Fruit fly (Drosophila melanogaster) whole organism, pupa: ENCODE measurements around the gene CG10628.

Experiments used
- CG10348 ChIP-seq: fragments of 200-800 bp; sonication (Bioruptor generic); IDR thresholded peaks from 2 replicates; pipeline ENCODE4 v1.3.6; 2022; ENCODE audit warnings: missing biosample characterization, missing genetic modification characterization
- CG12605 ChIP-seq: fragments of 200-800 bp; sonication (Bioruptor generic); IDR thresholded peaks from 2 replicates; pipeline ENCODE4 v1.3.6; 2022; ENCODE audit warnings: missing biosample characterization, missing genetic modification characterization
- CG13204 ChIP-seq: fragments of 200-800 bp; sonication (Bioruptor generic); optimal IDR thresholded peaks from 2 replicates; lab custom pipeline; 2018; ENCODE audit warnings: missing biosample characterization, mild to moderate bottlenecking, missing genetic modification characterization, moderate library complexity
- CG14655 ChIP-seq: fragments of 200-800 bp; sonication (Bioruptor generic); optimal IDR thresholded peaks from 3 replicates; lab custom pipeline; 2017; ENCODE audit warnings: mild to moderate bottlenecking, missing biosample characterization, missing genetic modification reagents, missing genetic modification characterization
- CG15710 ChIP-seq: fragments of 200-800 bp; sonication (Bioruptor generic); optimal IDR thresholded peaks from 2 replicates; lab custom pipeline; 2018; ENCODE audit warnings: missing biosample characterization, mild to moderate bottlenecking, missing genetic modification characterization, moderate library complexity
- CG17806 ChIP-seq: fragments of 200-800 bp; sonication (Bioruptor generic); optimal IDR thresholded peaks from 2 replicates; lab custom pipeline; 2018; ENCODE audit warnings: missing biosample characterization, mild to moderate bottlenecking, missing genetic modification characterization, moderate library complexity
- CG32121 ChIP-seq: fragments of 200-800 bp; sonication (Bioruptor generic); IDR thresholded peaks from 2 replicates; pipeline ENCODE4 v1.3.6; 2022; ENCODE audit warnings: missing biosample characterization, missing genetic modification characterization
- CG34367 ChIP-seq: fragments of 200-800 bp; sonication (Bioruptor generic); optimal IDR thresholded peaks from 2 replicates; lab custom pipeline; 2018; ENCODE audit warnings: missing biosample characterization, mild to moderate bottlenecking, missing genetic modification characterization
- CG4496 ChIP-seq: fragments of 200-800 bp; sonication (Bioruptor generic); IDR thresholded peaks from 3 replicates; pipeline ENCODE4 v1.3.6; 2022; ENCODE audit warnings: missing biosample characterization, missing genetic modification characterization
- CG8159 ChIP-seq: fragments of 200-800 bp; sonication (Bioruptor generic); optimal IDR thresholded peaks from 3 replicates; lab custom pipeline; 2018; ENCODE audit warnings: missing biosample characterization, mild to moderate bottlenecking, missing genetic modification characterization, moderate library complexity
- CG8301 ChIP-seq: fragments of 200-800 bp; sonication (Bioruptor generic); optimal IDR thresholded peaks from 2 replicates; lab custom pipeline; 2018; ENCODE audit warnings: missing biosample characterization, mild to moderate bottlenecking, missing genetic modification characterization
- CG9948 ChIP-seq: fragments of 200-800 bp; sonication (Bioruptor generic); optimal IDR thresholded peaks from 2 replicates; lab custom pipeline; 2018; ENCODE audit warnings: missing biosample characterization, mild to moderate bottlenecking, missing genetic modification characterization, moderate library complexity
- D1 ChIP-seq: fragments of 200-800 bp; sonication (Bioruptor generic); optimal IDR thresholded peaks from 2 replicates; lab custom pipeline; 2018; ENCODE audit warnings: missing biosample characterization, mild to moderate bottlenecking, missing genetic modification characterization, moderate library complexity
- EcR ChIP-seq: fragments of 200-800 bp; sonication (Bioruptor generic); optimal IDR thresholded peaks from 3 replicates; lab custom pipeline; 2019; ENCODE audit warnings: missing biosample characterization, missing genetic modification characterization, mild to moderate bottlenecking, moderate library complexity, missing genetic modification reagents
- Ets98B ChIP-seq: fragments of 200-800 bp; sonication (Bioruptor generic); IDR thresholded peaks from 2 replicates; pipeline ENCODE4 v1.3.6; 2022; ENCODE audit warnings: missing biosample characterization, missing genetic modification characterization
- Pif1A ChIP-seq: fragments of 200-800 bp; sonication (Bioruptor generic); optimal IDR thresholded peaks from 3 replicates; lab custom pipeline; 2016; ENCODE audit warnings: missing biosample characterization, missing genetic modification characterization
- Pif1B ChIP-seq: fragments of 200-800 bp; sonication (Bioruptor generic); optimal IDR thresholded peaks from 3 replicates; lab custom pipeline; 2016; ENCODE audit warnings: missing biosample characterization, missing genetic modification characterization
- Snoo ChIP-seq: fragments of 200-800 bp; sonication (Bioruptor generic); optimal IDR thresholded peaks from 3 replicates; lab custom pipeline; 2017; ENCODE audit warnings: missing biosample characterization, mild to moderate bottlenecking, missing genetic modification characterization, inconsistent platforms
- fd96Ca ChIP-seq: fragments of 200-800 bp; sonication (Bioruptor generic); IDR thresholded peaks from 3 replicates; pipeline ENCODE4 v1.3.6; 2022; ENCODE audit warnings: missing biosample characterization, missing genetic modification characterization
- gl ChIP-seq: fragments of 200-800 bp; sonication (Bioruptor generic); optimal IDR thresholded peaks from 2 replicates; lab custom pipeline; 2018; ENCODE audit warnings: missing biosample characterization, mild to moderate bottlenecking, missing genetic modification characterization
- rn ChIP-seq: fragments of 200-800 bp; sonication (Bioruptor generic); IDR thresholded peaks from 2 replicates; pipeline ENCODE4 v1.3.6; 2022; ENCODE audit warnings: missing biosample characterization, missing genetic modification characterization

The CG10628 gene

DNA sequence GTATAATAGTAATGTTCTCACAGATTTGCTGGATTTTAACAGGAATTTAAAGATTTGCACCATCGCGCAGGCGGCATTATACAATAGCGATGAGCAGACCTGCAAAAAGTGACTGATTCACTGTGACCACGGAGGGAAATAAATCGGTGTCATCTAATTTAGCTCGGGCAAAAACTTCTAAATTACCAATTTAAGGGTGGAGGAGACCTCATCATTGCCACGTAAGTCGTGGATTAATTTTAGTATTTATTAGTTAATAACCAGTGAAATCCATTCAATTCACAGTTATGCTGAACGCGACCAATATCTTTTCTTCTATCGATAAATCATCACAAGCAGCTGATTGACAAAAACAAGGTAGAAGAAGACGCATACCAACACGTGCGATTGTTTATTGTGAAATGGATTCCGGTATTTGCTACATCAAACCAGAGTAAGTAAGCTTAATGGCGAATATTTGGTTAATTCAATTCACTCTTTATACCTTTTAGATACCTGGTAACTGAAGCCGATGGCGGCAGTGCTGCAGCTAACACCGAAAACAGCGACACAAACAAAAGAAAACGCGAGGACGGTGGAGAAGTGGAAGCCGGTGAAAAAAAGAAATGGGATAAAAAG, at the start of gene CG10628, which contains the start of gene Dus3:
CG10628 (minus strand) TSS at position 105 of the 618 bp plus-strand sequence.
Dus3 (plus strand) TSS at position 369 of the 618 bp plus-strand sequence.
- peak; percentile 87 for TF ChIP-seq CG17806 (tag; lab: Kevin White, UChicago)
- TF ChIP-seq Ets98B (GFP tag; lab: Robert Waterston, UW): peak; percentile 90
- TF ChIP-seq CG14655 (GFP tag; lab: Kevin White, UChicago): no peak
- TF ChIP-seq gl (tag; lab: Kevin White, UChicago): peak; percentile 61
- no peak for TF ChIP-seq Pif1B
- peak; percentile 94 for TF ChIP-seq fd96Ca
- TF ChIP-seq CG8301 (tag; lab: Kevin White, UChicago): peak; percentile 85
- TF ChIP-seq CG4496: peak; percentile 96
- no peak for TF ChIP-seq CG13204 (GFP tag; lab: Kevin White, UChicago)
- TF ChIP-seq CG10348 (GFP tag; lab: Robert Waterston, UW): peak; percentile 53; the same call in 1 of the 2 replicates
- peak; percentile 89 for TF ChIP-seq Pif1A
- TF ChIP-seq rn (GFP tag; lab: Robert Waterston, UW): peak; percentile 89
- peak; percentile 91 for TF ChIP-seq CG32121 (GFP tag; lab: Robert Waterston, UW)
- TF ChIP-seq Snoo (tag; lab: Kevin White, UChicago): peak; percentile 82
- peak; percentile 50; the same call in 1 of the 2 replicates for TF ChIP-seq CG12605 (GFP tag; lab: Robert Waterston, UW)
- peak; percentile 84 for TF ChIP-seq CG15710
- TF ChIP-seq EcR (GFP tag; lab: Kevin White, UChicago): no peak
- TF ChIP-seq CG8159 (tag; lab: Kevin White, UChicago): peak; percentile 88
- peak; percentile 78 for TF ChIP-seq CG34367
- TF ChIP-seq D1 (tag; lab: Kevin White, UChicago): no peak
- TF ChIP-seq CG9948 (tag; lab: Kevin White, UChicago): peak; percentile 84

- no peak for TF ChIP-seq fd96Ca
- TF ChIP-seq Snoo (tag; lab: Kevin White, UChicago): no peak
- no peak for TF ChIP-seq rn (GFP tag; lab: Robert Waterston, UW)
- TF ChIP-seq D1 (tag; lab: Kevin White, UChicago): no peak
- TF ChIP-seq CG8301 (tag; lab: Kevin White, UChicago): no peak
- TF ChIP-seq CG4496: no peak
- no peak for TF ChIP-seq CG15710
- TF ChIP-seq CG32121 (GFP tag; lab: Robert Waterston, UW): no peak
- no peak for TF ChIP-seq CG12605 (GFP tag; lab: Robert Waterston, UW)
- no peak for TF ChIP-seq Ets98B (GFP tag; lab: Robert Waterston, UW)
- TF ChIP-seq CG14655 (GFP tag; lab: Kevin White, UChicago): no peak
- TF ChIP-seq Pif1A: no peak
- no peak for TF ChIP-seq CG9948 (tag; lab: Kevin White, UChicago)
- TF ChIP-seq CG34367: no peak
- no peak for TF ChIP-seq EcR (GFP tag; lab: Kevin White, UChicago)
- no peak for TF ChIP-seq CG10348 (GFP tag; lab: Robert Waterston, UW)
These were observed 46.6 kb upstream of the CG10628 start for dm6 chr2L:19805007-19805406.

- no peak for TF ChIP-seq EcR (GFP tag; lab: Kevin White, UChicago)
- peak; percentile 19 for TF ChIP-seq CG15710
- no peak for TF ChIP-seq CG17806 (tag; lab: Kevin White, UChicago)
- TF ChIP-seq CG8159 (tag; lab: Kevin White, UChicago): peak; percentile 23
- TF ChIP-seq fd96Ca: no peak
- TF ChIP-seq, all 21 proteins: peak for 2
These were observed 43.7 kb upstream of the CG10628 start for dm6 chr2L:19801951-19802612.

DNA sequence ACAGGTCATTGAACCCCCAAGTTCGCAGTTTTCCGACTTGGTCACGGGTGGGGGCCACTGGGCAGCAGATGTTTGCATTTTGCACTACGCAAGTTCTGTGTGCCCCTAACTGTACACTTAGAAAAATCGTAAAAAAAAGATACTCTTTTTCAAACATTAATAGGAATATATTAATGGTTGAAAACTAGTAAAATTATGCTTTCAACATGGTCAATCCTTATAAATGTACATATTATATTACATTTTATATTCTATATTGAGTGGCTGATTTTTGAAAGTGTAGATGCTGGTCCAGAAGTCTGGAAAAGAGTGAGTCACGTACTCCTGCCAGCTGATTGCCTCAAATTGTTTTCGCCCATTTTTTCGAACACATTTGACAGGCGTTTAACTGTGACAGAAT, 42.3 kb upstream of the CG10628 start:
- TF ChIP-seq Pif1A: no peak
- peak; percentile 1 for TF ChIP-seq CG8159 (tag; lab: Kevin White, UChicago)
- TF ChIP-seq Pif1B: no peak
- TF ChIP-seq, all 21 proteins: peak for 1

- TF ChIP-seq CG8159 (tag; lab: Kevin White, UChicago) (peak; percentile 56), CG34367 (no peak), Pif1B (no peak), CG17806 (tag; lab: Kevin White, UChicago) (peak; percentile 30), CG15710 (peak; percentile 45), CG9948 (tag; lab: Kevin White, UChicago) (peak; percentile 20)
These were observed 41.5 kb upstream of the CG10628 start for dm6 chr2L:19799940-19800339.

DNA sequence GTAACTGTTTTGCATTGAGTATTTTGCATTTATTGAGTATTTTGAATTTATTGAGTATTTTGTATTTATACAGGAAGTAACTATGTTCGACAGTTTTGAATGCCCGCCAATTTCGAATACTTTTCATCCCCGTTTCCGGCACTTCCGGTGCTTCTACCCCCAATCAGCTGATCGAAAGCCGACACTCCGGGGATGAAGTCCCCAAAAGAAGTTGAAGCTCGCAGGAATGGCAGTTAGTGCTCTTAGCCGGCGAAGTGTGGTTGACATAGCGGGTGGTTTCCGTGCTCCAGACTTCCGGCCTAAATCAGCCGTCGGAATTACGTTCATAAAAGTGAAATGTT, 37.7 kb upstream of the CG10628 start, which contains the start of gene sick:
sick (plus strand) TSS at position 255 of the 341 bp plus-strand sequence.
- TF ChIP-seq gl (tag; lab: Kevin White, UChicago) (no peak), CG13204 (GFP tag; lab: Kevin White, UChicago) (no peak), CG8301 (tag; lab: Kevin White, UChicago) (no peak), Pif1A (no peak), rn (GFP tag; lab: Robert Waterston, UW) (no peak), fd96Ca (no peak), CG10348 (GFP tag; lab: Robert Waterston, UW) (no peak), Ets98B (GFP tag; lab: Robert Waterston, UW) (no peak), CG4496 (no peak), CG32121 (GFP tag; lab: Robert Waterston, UW) (no peak), CG9948 (tag; lab: Kevin White, UChicago) (no peak), D1 (tag; lab: Kevin White, UChicago) (no peak)
